Fruit fly (Drosophila melanogaster): ENCODE results near the gene beta-Spec.

Gene beta-Spec

DNA sequence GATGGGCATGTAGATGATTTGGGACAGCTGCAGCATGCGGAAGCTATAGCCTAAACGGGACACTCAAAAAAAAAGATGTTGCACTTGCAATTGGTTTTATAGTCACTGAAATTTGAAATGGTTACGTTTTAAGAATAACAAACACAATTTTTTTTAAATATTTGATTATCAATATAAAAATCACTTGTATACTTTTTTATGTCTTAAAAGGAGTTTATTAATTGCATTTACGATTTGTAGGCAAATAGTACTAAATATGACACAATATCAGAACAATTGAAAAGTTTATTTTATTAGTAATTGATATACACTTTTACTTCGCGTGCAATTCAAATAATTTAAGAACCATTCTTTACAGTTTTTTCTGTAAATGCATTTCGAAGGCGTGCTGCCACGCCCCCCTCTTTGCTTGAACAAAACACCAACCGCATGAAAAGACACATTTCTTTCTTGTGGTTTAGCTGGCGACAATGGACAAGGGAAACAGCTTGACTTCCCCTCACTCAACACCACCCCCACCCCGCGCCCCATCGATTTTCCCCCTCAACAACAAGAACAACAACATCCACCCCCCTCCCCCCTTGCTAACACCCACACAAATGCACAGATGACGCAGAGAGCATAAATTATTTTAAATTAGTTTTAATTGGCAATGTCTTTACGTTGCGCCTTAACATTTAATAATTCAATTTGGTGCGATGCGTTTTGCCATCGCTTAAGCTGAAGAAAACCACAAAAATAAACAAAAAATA is 59.8 kb downstream of the beta-Spec start (continued):
- no peak for TF ChIP-seq mam (GFP tag; optimal IDR thresholded peaks at IDR 0.05)
- TF ChIP-seq Oli (tag; optimal IDR thresholded peaks at IDR 0.05): peak; percentile 7
- TF ChIP-seq zen2 (GFP tag; IDR thresholded peaks at IDR 0.05; ENCODE audit: partially characterized antibody): no peak
- TF ChIP-seq Asciz (GFP tag; optimal IDR thresholded peaks at IDR 0.05): peak; percentile 14
- peak; percentile 3 for TF ChIP-seq CG12391 (tag; optimal IDR thresholded peaks at IDR 0.05)
- no peak for TF ChIP-seq CG18011 (GFP tag; optimal IDR thresholded peaks at IDR 0.05)
- no peak for TF ChIP-seq CG9817 (tag; optimal IDR thresholded peaks at IDR 0.05)
- TF ChIP-seq Abd-B (GFP tag; optimal IDR thresholded peaks at IDR 0.05): no peak
- TF ChIP-seq sob (GFP tag; IDR thresholded peaks at IDR 0.05): no peak
- TF ChIP-seq CG4282 (GFP tag; optimal IDR thresholded peaks at IDR 0.05): no peak
- no peak for TF ChIP-seq D19A (tag; optimal IDR thresholded peaks at IDR 0.05)
- no peak for TF ChIP-seq CG4854 (GFP tag; optimal IDR thresholded peaks at IDR 0.05)
- no peak for TF ChIP-seq dati (GFP tag; IDR thresholded peaks at IDR 0.05)
- peak; percentile 43 for TF ChIP-seq fd96Cb (tag; optimal IDR thresholded peaks at IDR 0.05)
- no peak for TF ChIP-seq BEAF-32 (GFP tag; optimal IDR thresholded peaks at IDR 0.05)
- no peak for TF ChIP-seq CG17612 (GFP tag; IDR thresholded peaks at IDR 0.05)
- peak; percentile 26 for TF ChIP-seq CG2712 (tag; optimal IDR thresholded peaks at IDR 0.05)
- TF ChIP-seq CG7963 (GFP tag; IDR thresholded peaks at IDR 0.05; ENCODE audit: partially characterized antibody): no peak
- TF ChIP-seq tx (GFP tag; optimal IDR thresholded peaks at IDR 0.05): no peak
- TF ChIP-seq gcm2 (GFP tag; optimal IDR thresholded peaks at IDR 0.05): no peak
- no peak for TF ChIP-seq CG6813 (GFP tag; optimal IDR thresholded peaks at IDR 0.05)
- TF ChIP-seq CG1647 (GFP tag; optimal IDR thresholded peaks at IDR 0.05): no peak
- no peak for TF ChIP-seq Hr51 (GFP tag; optimal IDR thresholded peaks at IDR 0.05)
- TF ChIP-seq Dip2 (GFP tag; IDR thresholded peaks at IDR 0.05): no peak
- TF ChIP-seq stc (GFP tag; IDR thresholded peaks at IDR 0.05): no peak
- no peak for TF ChIP-seq br (optimal IDR thresholded peaks at IDR 0.05)
- TF ChIP-seq CG32772 (GFP tag; IDR thresholded peaks at IDR 0.05): no peak
- TF ChIP-seq CG7839 (tag; optimal IDR thresholded peaks at IDR 0.05): peak; percentile 22
- no peak for TF ChIP-seq Drgx (GFP tag; IDR thresholded peaks at IDR 0.05)
- TF ChIP-seq CG9215 (GFP tag; IDR thresholded peaks at IDR 0.05): no peak
- no peak for TF ChIP-seq CG4617 (GFP tag; optimal IDR thresholded peaks at IDR 0.05; ENCODE audit: borderline replicate concordance)
- TF ChIP-seq CG9797 (GFP tag; optimal IDR thresholded peaks at IDR 0.05): no peak
- no peak for TF ChIP-seq Meics (GFP tag; optimal IDR thresholded peaks at IDR 0.05)
- no peak for TF ChIP-seq twi (tag; optimal IDR thresholded peaks at IDR 0.05)
- no peak for TF ChIP-seq CG1832 (GFP tag; optimal IDR thresholded peaks at IDR 0.05)
- TF ChIP-seq CG7786 (GFP tag; optimal IDR thresholded peaks at IDR 0.05): no peak
- peak; percentile 91 for TF ChIP-seq crol (GFP tag; IDR thresholded peaks at IDR 0.05)
- TF ChIP-seq caup (GFP tag; optimal IDR thresholded peaks at IDR 0.05; ENCODE audit: severe bottlenecking): no peak
- TF ChIP-seq H2.0 (GFP tag; IDR thresholded peaks at IDR 0.05): no peak
- no peak for TF ChIP-seq Ravus (GFP tag; IDR thresholded peaks at IDR 0.05)
- TF ChIP-seq NK7.1 (GFP tag; optimal IDR thresholded peaks at IDR 0.05): no peak
- no peak for TF ChIP-seq CG4820 (GFP tag; optimal IDR thresholded peaks at IDR 0.05)
- TF ChIP-seq nerfin-1 (tag; optimal IDR thresholded peaks at IDR 0.05): peak; percentile 5
- TF ChIP-seq ssp (GFP tag; IDR thresholded peaks at IDR 0.05): no peak
- TF ChIP-seq CG12219 (GFP tag; optimal IDR thresholded peaks at IDR 0.05): no peak
- TF ChIP-seq ash1 (GFP tag; optimal IDR thresholded peaks at IDR 0.05): no peak
- TF ChIP-seq Ets65A (GFP tag): no peak
- no peak for TF ChIP-seq CG1529 (GFP tag; optimal IDR thresholded peaks at IDR 0.05)
- TF ChIP-seq dimm (GFP tag; IDR thresholded peaks at IDR 0.05): no peak
- TF ChIP-seq Dek (tag; optimal IDR thresholded peaks at IDR 0.05): no peak
